Fruit fly (Drosophila melanogaster): ENCODE data around the gene LysE.

Gene LysE

dm6 chr3L:1204674-1205547 is 7.7 kb upstream of the LysE start, which contains the start of gene CG9119 (continued):
- TF ChIP-seq CG10462 (GFP tag; optimal IDR thresholded peaks at IDR 0.05) (no peak), CG4854 (GFP tag; optimal IDR thresholded peaks at IDR 0.05) (no peak), CG3838 (GFP tag; optimal IDR thresholded peaks at IDR 0.05) (no peak), Camta (GFP tag; optimal IDR thresholded peaks at IDR 0.05) (peak; percentile 56), H15 (GFP tag; IDR thresholded peaks at IDR 0.05) (0 out of 3 replicates have a peak, but pooled peaks have one; percentile 12), dm (GFP tag; optimal IDR thresholded peaks at IDR 0.05) (no peak), CG8290 (GFP tag; optimal IDR thresholded peaks at IDR 0.05) (no peak), CG8290 (tag; optimal IDR thresholded peaks at IDR 0.05) (peak in 1 of 2 experiments; percentile 35), CG8388 (GFP tag; optimal IDR thresholded peaks at IDR 0.05) (peak; percentile 44), Stat92E (GFP tag; optimal IDR thresholded peaks at IDR 0.05) (no peak), luna (GFP tag; optimal IDR thresholded peaks at IDR 0.05) (no peak), CG3726 (GFP tag; IDR thresholded peaks at IDR 0.05) (0 out of 3 replicates have a peak, but pooled peaks have one; percentile 41), Hsf (GFP tag; optimal IDR thresholded peaks at IDR 0.05) (peak; percentile 61), CG17186 (GFP tag; optimal IDR thresholded peaks at IDR 0.05) (no peak), CG1233 (GFP tag; optimal IDR thresholded peaks at IDR 0.05) (peak; percentile 66), jumu (GFP tag; optimal IDR thresholded peaks at IDR 0.05) (peak; percentile 50), gcm2 (GFP tag; optimal IDR thresholded peaks at IDR 0.05) (no peak), Ravus (GFP tag; IDR thresholded peaks at IDR 0.05) (0 out of 2 replicates have a peak, but pooled peaks have one; percentile 1), klu (GFP tag; IDR thresholded peaks at IDR 0.05) (peak; percentile 41; the same call in 1 of the 2 replicates), MBD-R2 (GFP tag; IDR thresholded peaks at IDR 0.05) (no peak), Taf1 (GFP tag; IDR thresholded peaks at IDR 0.05) (peak; percentile 32; the same call in 1 of the 2 replicates), Scr (GFP tag; IDR thresholded peaks at IDR 0.05; ENCODE audit: partially characterized antibody) (no peak), bbx (GFP tag; IDR thresholded peaks at IDR 0.05; ENCODE audit: partially characterized antibody) (no peak), CG2712 (tag; optimal IDR thresholded peaks at IDR 0.05) (peak; percentile 66), CG12104 (GFP tag; optimal IDR thresholded peaks at IDR 0.05) (peak; percentile 24), jigr1 (GFP tag; IDR thresholded peaks at IDR 0.05) (no peak), CG7963 (GFP tag; IDR thresholded peaks at IDR 0.05; ENCODE audit: partially characterized antibody) (no peak), CG4707 (GFP tag; optimal IDR thresholded peaks at IDR 0.05) (no peak), Kr (GFP tag; optimal IDR thresholded peaks at IDR 0.05) (peak; percentile 25), D (optimal IDR thresholded peaks at IDR 0.05) (no peak), D (GFP tag; optimal IDR thresholded peaks at IDR 0.05) (peak; percentile 48), CG9932 (GFP tag; IDR thresholded peaks at IDR 0.05) (peak; percentile 56; the same call in 1 of the 2 replicates), h (optimal IDR thresholded peaks at IDR 0.05) (no peak), gce (GFP tag; IDR thresholded peaks at IDR 0.05) (no peak), CG14667 (GFP tag; IDR thresholded peaks at IDR 0.05) (peak; percentile 47; the same call in 1 of the 2 replicates), fu2 (GFP tag; optimal IDR thresholded peaks at IDR 0.05) (peak; percentile 64), CG13296 (GFP tag; optimal IDR thresholded peaks at IDR 0.05) (peak; percentile 61), cwo (GFP tag; optimal IDR thresholded peaks at IDR 0.05) (peak; percentile 93), CG8359 (GFP tag; optimal IDR thresholded peaks at IDR 0.05; ENCODE audit: borderline replicate concordance) (peak; percentile 17), Ptx1 (GFP tag; IDR thresholded peaks at IDR 0.05) (peak; percentile 72), trem (tag; optimal IDR thresholded peaks at IDR 0.05) (peak; percentile 11), CG31365 (tag; optimal IDR thresholded peaks at IDR 0.05) (peak; percentile 9), CG8944 (GFP tag; optimal IDR thresholded peaks at IDR 0.05) (peak; percentile 62), CG3995 (GFP tag; optimal IDR thresholded peaks at IDR 0.05) (peak; percentile 40), ab (GFP tag; optimal IDR thresholded peaks at IDR 0.05) (no peak), CG33213 (GFP tag; optimal IDR thresholded peaks at IDR 0.05) (no peak), CG4424 (GFP tag; optimal IDR thresholded peaks at IDR 0.05) (peak; percentile 38), danr (GFP tag; IDR thresholded peaks at IDR 0.05) (0 out of 2 replicates have a peak, but pooled peaks have one; percentile 43), Nf-YC (tag; optimal IDR thresholded peaks at IDR 0.05) (peak; percentile 54), CG32767 (GFP tag; IDR thresholded peaks at IDR 0.05) (peak; percentile 45; the same call in 1 of the 2 replicates)
